Fruit fly (Drosophila melanogaster): ENCODE results near the gene Nup133.

Nup133 gene

dm6 chr3R:22718401-22718800 lies 28.0 kb downstream of the Nup133 start:
- TF ChIP-seq CG15710 (tag; optimal IDR thresholded peaks at IDR 0.05) = no peak

dm6 chr3R:22718937-22719606 lies 28.7 kb downstream of the Nup133 start:
- TF ChIP-seq CG8301 (tag; optimal IDR thresholded peaks at IDR 0.05) (no peak), gl (tag; optimal IDR thresholded peaks at IDR 0.05) (no peak), CG4496 (GFP tag; IDR thresholded peaks at IDR 0.05) (no peak)

dm6 chr3R:22719607-22719949 lies 29.2 kb downstream of the Nup133 start:
- TF ChIP-seq Snoo (tag; optimal IDR thresholded peaks at IDR 0.05) (no peak), Ets98B (GFP tag; IDR thresholded peaks at IDR 0.05) (no peak), CG14655 (GFP tag; optimal IDR thresholded peaks at IDR 0.05) (no peak), CG13204 (GFP tag; optimal IDR thresholded peaks at IDR 0.05) (no peak), CG17806 (tag; optimal IDR thresholded peaks at IDR 0.05) (no peak), Pif1A (GFP tag; optimal IDR thresholded peaks at IDR 0.05) (no peak), CG10348 (GFP tag; IDR thresholded peaks at IDR 0.05) (no peak), fd96Ca (GFP tag; IDR thresholded peaks at IDR 0.05) (no peak), CG8159 (tag; optimal IDR thresholded peaks at IDR 0.05) (no peak), CG8301 (tag; optimal IDR thresholded peaks at IDR 0.05) (no peak), CG34367 (tag; optimal IDR thresholded peaks at IDR 0.05) (no peak), CG4496 (GFP tag; IDR thresholded peaks at IDR 0.05) (no peak)

dm6 chr3R:22720808-22721306 lies 30.4 kb downstream of the Nup133 start, which contains the start of gene wge:
wge (minus strand) TSS chr3R:22721150.
- TF ChIP-seq CG8301 (tag; optimal IDR thresholded peaks at IDR 0.05) (peak; percentile 72), D1 (tag; optimal IDR thresholded peaks at IDR 0.05) (no peak), Pif1B (GFP tag; optimal IDR thresholded peaks at IDR 0.05) (peak; percentile 66), CG8159 (tag; optimal IDR thresholded peaks at IDR 0.05) (peak; percentile 80), CG9948 (tag; optimal IDR thresholded peaks at IDR 0.05) (peak; percentile 62), CG17806 (tag; optimal IDR thresholded peaks at IDR 0.05) (peak; percentile 62), CG34367 (tag; optimal IDR thresholded peaks at IDR 0.05) (peak; percentile 68), Pif1A (GFP tag; optimal IDR thresholded peaks at IDR 0.05) (peak; percentile 83), Snoo (tag; optimal IDR thresholded peaks at IDR 0.05) (peak; percentile 59), CG12605 (GFP tag; IDR thresholded peaks at IDR 0.05) (peak; percentile 76; the same call in 1 of the 2 replicates), CG13204 (GFP tag; optimal IDR thresholded peaks at IDR 0.05) (peak; percentile 86), CG32121 (GFP tag; IDR thresholded peaks at IDR 0.05) (peak; percentile 61), EcR (GFP tag; optimal IDR thresholded peaks at IDR 0.05) (peak; percentile 5), CG15710 (tag; optimal IDR thresholded peaks at IDR 0.05) (peak; percentile 81), rn (GFP tag; IDR thresholded peaks at IDR 0.05) (peak; percentile 48; the same call in 1 of the 2 replicates), CG10348 (GFP tag; IDR thresholded peaks at IDR 0.05) (no peak), CG4496 (GFP tag; IDR thresholded peaks at IDR 0.05) (peak; percentile 80; the same call in 2 of the 3 replicates), gl (tag; optimal IDR thresholded peaks at IDR 0.05) (peak; percentile 84), CG14655 (GFP tag; optimal IDR thresholded peaks at IDR 0.05) (peak; percentile 86), fd96Ca (GFP tag; IDR thresholded peaks at IDR 0.05) (peak; percentile 57; the same call in 2 of the 3 replicates), Ets98B (GFP tag; IDR thresholded peaks at IDR 0.05) (peak; percentile 66)

dm6 chr3R:22724149-22724973 lies 34.0 kb downstream of the Nup133 start, which contains the start of gene Irp-1A:
Irp-1A (minus strand) TSS chr3R:22724587.
- TF ChIP-seq CG34367 (tag; optimal IDR thresholded peaks at IDR 0.05) = peak; percentile 51
- TF ChIP-seq Ets98B (GFP tag; IDR thresholded peaks at IDR 0.05) = peak; percentile 71
- peak; percentile 72 for TF ChIP-seq CG8301 (tag; optimal IDR thresholded peaks at IDR 0.05)
- TF ChIP-seq CG9948 (tag; optimal IDR thresholded peaks at IDR 0.05) = peak; percentile 73
- TF ChIP-seq EcR (GFP tag; optimal IDR thresholded peaks at IDR 0.05) = peak; percentile 86
- peak; percentile 86 for TF ChIP-seq CG12605 (GFP tag; IDR thresholded peaks at IDR 0.05)
- no peak for TF ChIP-seq CG10348 (GFP tag; IDR thresholded peaks at IDR 0.05)
- no peak for TF ChIP-seq rn (GFP tag; IDR thresholded peaks at IDR 0.05)
- TF ChIP-seq CG4496 (GFP tag; IDR thresholded peaks at IDR 0.05) = peak; percentile 48; the same call in 2 of the 3 replicates
- TF ChIP-seq Pif1B (GFP tag; optimal IDR thresholded peaks at IDR 0.05) = peak; percentile 38
- no peak for TF ChIP-seq D1 (tag; optimal IDR thresholded peaks at IDR 0.05)
- TF ChIP-seq CG32121 (GFP tag; IDR thresholded peaks at IDR 0.05) = peak; percentile 72; the same call in 1 of the 2 replicates
- peak; percentile 12 for TF ChIP-seq gl (tag; optimal IDR thresholded peaks at IDR 0.05)
- no peak for TF ChIP-seq fd96Ca (GFP tag; IDR thresholded peaks at IDR 0.05)
- peak; percentile 66 for TF ChIP-seq CG14655 (GFP tag; optimal IDR thresholded peaks at IDR 0.05)
- TF ChIP-seq CG13204 (GFP tag; optimal IDR thresholded peaks at IDR 0.05) = no peak
- TF ChIP-seq Snoo (tag; optimal IDR thresholded peaks at IDR 0.05) = peak; percentile 45
- TF ChIP-seq CG15710 (tag; optimal IDR thresholded peaks at IDR 0.05) = peak; percentile 67
- peak; percentile 72 for TF ChIP-seq CG17806 (tag; optimal IDR thresholded peaks at IDR 0.05)
- peak; percentile 2 for TF ChIP-seq Pif1A (GFP tag; optimal IDR thresholded peaks at IDR 0.05)
- TF ChIP-seq CG8159 (tag; optimal IDR thresholded peaks at IDR 0.05) = peak; percentile 77
